Fruit fly (Drosophila melanogaster) whole organism, embryonic: Measurements from ENCODE around the gene CG32686.

ENCODE experiments used
- BEAF-32 ChIP-seq: fragments of 200-800 bp; sonication (Bioruptor generic); optimal IDR thresholded peaks from 3 replicates; lab custom pipeline; 2017; ENCODE audit warnings: missing biosample characterization, missing genetic modification characterization, mild to moderate bottlenecking, moderate library complexity, missing genetic modification reagents
- Bgb ChIP-seq: fragments of 200-800 bp; sonication (Bioruptor generic); IDR thresholded peaks from 2 replicates; pipeline ENCODE4 v1.3.6; 2022; ENCODE audit warnings: missing biosample characterization, missing genetic modification characterization; ENCODE audit not compliant: partially characterized antibody
- BtbVII ChIP-seq: fragments of 200-800 bp; sonication (Bioruptor generic); optimal IDR thresholded peaks from 3 replicates; lab custom pipeline; 2017; ENCODE audit warnings: missing biosample characterization, mild to moderate bottlenecking, missing genetic modification characterization
- CG11093 ChIP-seq: fragments of 200-800 bp; sonication (Bioruptor generic); IDR thresholded peaks from 3 replicates; pipeline ENCODE4 v1.3.6; 2022; ENCODE audit warnings: missing biosample characterization, missing genetic modification characterization
- CG11695 ChIP-seq: fragments of 200-800 bp; sonication (Bioruptor generic); IDR thresholded peaks from 3 replicates; pipeline ENCODE4 v1.3.6; 2022; ENCODE audit warnings: missing biosample characterization, missing genetic modification characterization
- CG12236 ChIP-seq: fragments of 200-800 bp; sonication (Bioruptor generic); optimal IDR thresholded peaks from 2 replicates; lab custom pipeline; 2016; ENCODE audit warnings: missing biosample characterization, missing genetic modification characterization
- CG14014 ChIP-seq: fragments of 200-800 bp; sonication (Bioruptor generic); IDR thresholded peaks from 2 replicates; pipeline ENCODE4 v1.3.6; 2022; ENCODE audit warnings: missing biosample characterization, missing genetic modification characterization
- CG17186 ChIP-seq: fragments of 200-800 bp; sonication (Bioruptor generic); optimal IDR thresholded peaks from 3 replicates; lab custom pipeline; 2017; ENCODE audit warnings: missing biosample characterization, missing genetic modification reagents, missing genetic modification characterization
- CG17328 ChIP-seq: fragments of 200-800 bp; sonication (Bioruptor generic); IDR thresholded peaks from 2 replicates; pipeline ENCODE4 v1.3.6; 2022; ENCODE audit warnings: missing biosample characterization, missing genetic modification characterization
- CG1792 ChIP-seq: fragments of 200-800 bp; sonication (Bioruptor generic); optimal IDR thresholded peaks from 2 replicates; lab custom pipeline; 2016; ENCODE audit warnings: missing biosample characterization, missing genetic modification characterization
- CG2712 ChIP-seq: fragments of 200-800 bp; optimal IDR thresholded peaks from 3 replicates; lab custom pipeline; 2019; ENCODE audit warnings: missing biosample characterization, mild to moderate bottlenecking, missing genetic modification characterization, moderate library complexity
- CG31441 ChIP-seq: fragments of 200-800 bp; sonication (Bioruptor generic); IDR thresholded peaks from 2 replicates; pipeline ENCODE4 v1.3.6; 2022; ENCODE audit warnings: missing biosample characterization, missing genetic modification characterization
- CG3281 ChIP-seq: fragments of 200-800 bp; sonication (Bioruptor generic); optimal IDR thresholded peaks from 3 replicates; lab custom pipeline; 2017; ENCODE audit warnings: missing biosample characterization, mild to moderate bottlenecking, missing genetic modification characterization
- CG3995 ChIP-seq: fragments of 200-800 bp; sonication (Bioruptor generic); optimal IDR thresholded peaks from 3 replicates; lab custom pipeline; 2016; ENCODE audit warnings: missing biosample characterization, missing genetic modification characterization
- CG4707 ChIP-seq: fragments of 200-800 bp; sonication (Bioruptor generic); optimal IDR thresholded peaks from 2 replicates; lab custom pipeline; 2018; ENCODE audit warnings: missing biosample characterization, mild to moderate bottlenecking, missing genetic modification characterization, moderate library complexity
- CG7987 ChIP-seq: fragments of 200-800 bp; sonication (Bioruptor generic); optimal IDR thresholded peaks from 2 replicates; lab custom pipeline; 2018; ENCODE audit warnings: missing biosample characterization, mild to moderate bottlenecking, missing genetic modification characterization, moderate library complexity
- CG8290 ChIP-seq, 3 experiments: fragments of 200-800 bp; sonication (Bioruptor generic); optimal IDR thresholded peaks; 2 replicates each; lab custom pipeline; 2016 to 2019; ENCODE audit warnings: missing biosample characterization in 3 of 3, missing genetic modification characterization in 3 of 3, mild to moderate bottlenecking in 2 of 3, moderate library complexity in 1 of 3
- CG9932 ChIP-seq: fragments of 200-800 bp; sonication (Bioruptor generic); IDR thresholded peaks from 2 replicates; pipeline ENCODE4 v1.3.6; 2022; ENCODE audit warnings: missing biosample characterization, missing genetic modification characterization
- CoRest ChIP-seq: fragments of 200-800 bp; sonication (Bioruptor generic); optimal IDR thresholded peaks from 3 replicates; lab custom pipeline; 2018; ENCODE audit warnings: missing biosample characterization, mild to moderate bottlenecking, missing genetic modification characterization, moderate library complexity
- D ChIP-seq, 2 experiments: fragments of 200-800 bp in 1 of 2; fragments of >200 bp in 1 of 2; sonication (Bioruptor generic) in 1 of 2; optimal IDR thresholded peaks; 2 replicates in 1 of 2; 3 replicates in 1 of 2; lab custom pipeline; 2017; ENCODE audit warnings: mild to moderate bottlenecking in 1 of 2, missing biosample characterization in 1 of 2, missing genetic modification characterization in 1 of 2, missing genetic modification reagents in 1 of 2
- Deaf1 ChIP-seq: fragments of 200-800 bp; optimal IDR thresholded peaks from 3 replicates; lab custom pipeline; 2019; ENCODE audit warnings: missing biosample characterization, mild to moderate bottlenecking, missing genetic modification characterization, moderate library complexity
- Dll ChIP-seq: fragments of 200-800 bp; sonication (Bioruptor generic); IDR thresholded peaks from 4 replicates; pipeline ENCODE4 v1.3.6; 2022; ENCODE audit warnings: missing biosample characterization, missing genetic modification characterization; ENCODE audit not compliant: partially characterized antibody
- Doc3 ChIP-seq: fragments of 200-800 bp; sonication (Bioruptor generic); IDR thresholded peaks from 3 replicates; pipeline ENCODE4 v1.3.6; 2022; ENCODE audit warnings: missing biosample characterization, missing genetic modification characterization; ENCODE audit not compliant: partially characterized antibody
- Med ChIP-seq: fragments of 200-800 bp; sonication (Bioruptor generic); peaks from one replicate; lab custom pipeline; 2016; ENCODE audit warnings: missing biosample characterization, missing genetic modification characterization, mild to moderate bottlenecking, inconsistent platforms, moderate library complexity
- Pdp1 ChIP-seq, 2 experiments: fragments of 200-800 bp; sonication (Bioruptor generic); optimal IDR thresholded peaks; 3 replicates each; lab custom pipeline; 2016; ENCODE audit warnings: missing biosample characterization in 2 of 2, missing genetic modification characterization in 2 of 2, mild to moderate bottlenecking in 1 of 2, moderate library complexity in 1 of 2
- Scr ChIP-seq: fragments of 200-800 bp; sonication (Bioruptor generic); IDR thresholded peaks from 2 replicates; pipeline ENCODE4 v1.3.6; 2022; ENCODE audit warnings: missing biosample characterization, missing genetic modification characterization; ENCODE audit not compliant: partially characterized antibody
- Sin3A ChIP-seq: fragments of >200 bp; optimal IDR thresholded peaks from 2 replicates; lab custom pipeline; 2018
- Trl ChIP-seq, 3 experiments: fragments of >200 bp in 2 of 3; fragments of 200-800 bp in 1 of 3; sonication (Bioruptor generic) in 1 of 3; optimal IDR thresholded peaks; 2 replicates in 1 of 3; 3 replicates in 2 of 3; lab custom pipeline; 2016 to 2017; ENCODE audit warnings: missing biosample characterization in 1 of 3, missing genetic modification characterization in 1 of 3
- Vsx1 ChIP-seq: fragments of 200-800 bp; sonication (Bioruptor generic); optimal IDR thresholded peaks from 2 replicates; lab custom pipeline; 2017; ENCODE audit warnings: missing biosample characterization, mild to moderate bottlenecking, missing genetic modification characterization, missing genetic modification reagents
- Xrp1 ChIP-seq: fragments of 200-800 bp; sonication (Bioruptor generic); IDR thresholded peaks from 2 replicates; pipeline ENCODE4 v1.3.6; 2022; ENCODE audit warnings: missing biosample characterization, missing genetic modification characterization
- amos ChIP-seq: fragments of 200-800 bp; sonication (Bioruptor generic); IDR thresholded peaks from 2 replicates; pipeline ENCODE4 v1.3.6; 2022; ENCODE audit warnings: missing biosample characterization, missing genetic modification characterization; ENCODE audit not compliant: partially characterized antibody
- ase ChIP-seq: fragments of 200-800 bp; sonication (Bioruptor generic); IDR thresholded peaks from 3 replicates; pipeline ENCODE4 v1.3.6; 2022; ENCODE audit warnings: missing biosample characterization, missing genetic modification characterization
- crp ChIP-seq, 2 experiments: fragments of 200-800 bp; sonication (Bioruptor generic); optimal IDR thresholded peaks; 2 replicates in 1 of 2; 3 replicates in 1 of 2; lab custom pipeline; 2017; ENCODE audit warnings: missing biosample characterization in 2 of 2, missing genetic modification characterization in 2 of 2, mild to moderate bottlenecking in 1 of 2, moderate library complexity in 1 of 2
- cwo ChIP-seq: fragments of 200-800 bp; sonication (Bioruptor generic); optimal IDR thresholded peaks from 3 replicates; lab custom pipeline; 2017; ENCODE audit warnings: missing biosample characterization, missing genetic modification characterization, mild to moderate bottlenecking, moderate library complexity, missing genetic modification reagents
- ewg ChIP-seq: fragments of 200-800 bp; sonication (Bioruptor generic); optimal IDR thresholded peaks from 3 replicates; lab custom pipeline; 2017; ENCODE audit warnings: mild to moderate bottlenecking, missing biosample characterization, missing genetic modification reagents, missing genetic modification characterization
- exex ChIP-seq: fragments of 200-800 bp; sonication (Bioruptor generic); optimal IDR thresholded peaks from 4 replicates; lab custom pipeline; 2018; ENCODE audit warnings: missing biosample characterization, mild to moderate bottlenecking, missing genetic modification characterization, moderate library complexity
- grau ChIP-seq: fragments of 200-800 bp; optimal IDR thresholded peaks from 3 replicates; lab custom pipeline; 2019; ENCODE audit warnings: missing biosample characterization, mild to moderate bottlenecking, missing genetic modification characterization, moderate library complexity
- grn ChIP-seq: fragments of 200-800 bp; sonication (Bioruptor generic); optimal IDR thresholded peaks from 3 replicates; lab custom pipeline; 2017; ENCODE audit warnings: missing biosample characterization, missing genetic modification characterization
- lmd ChIP-seq: fragments of 200-800 bp; sonication (Bioruptor generic); IDR thresholded peaks from 2 replicates; pipeline ENCODE4 v1.3.6; 2022; ENCODE audit warnings: missing biosample characterization, missing genetic modification characterization
- pfk ChIP-seq: fragments of 200-800 bp; sonication (Bioruptor generic); optimal IDR thresholded peaks from 2 replicates; lab custom pipeline; 2018; ENCODE audit warnings: missing biosample characterization, mild to moderate bottlenecking, missing genetic modification characterization, moderate library complexity
- row ChIP-seq: fragments of 200-800 bp; sonication (Bioruptor generic); IDR thresholded peaks from 3 replicates; pipeline ENCODE4 v1.3.6; 2022; ENCODE audit warnings: missing biosample characterization, missing genetic modification characterization
- sens ChIP-seq: fragments of 200-800 bp; sonication (Bioruptor generic); peaks from one replicate; lab custom pipeline; 2016; ENCODE audit warnings: missing biosample characterization, missing genetic modification characterization
- stwl ChIP-seq: fragments of 200-800 bp; sonication (Bioruptor generic); optimal IDR thresholded peaks from 3 replicates; lab custom pipeline; 2018; ENCODE audit warnings: missing biosample characterization, mild to moderate bottlenecking, missing genetic modification characterization, moderate library complexity
- sug ChIP-seq: fragments of 200-800 bp; optimal IDR thresholded peaks from 2 replicates; lab custom pipeline; 2019; ENCODE audit warnings: missing biosample characterization, mild to moderate bottlenecking, missing genetic modification characterization, moderate library complexity
- tll ChIP-seq, 2 experiments: fragments of 200-800 bp in 1 of 2; fragments of >200 bp in 1 of 2; sonication (Bioruptor generic) in 1 of 2; optimal IDR thresholded peaks; 2 replicates each; lab custom pipeline; 2017 to 2019; ENCODE audit warnings: missing biosample characterization in 2 of 2, missing genetic modification characterization in 2 of 2, mild to moderate bottlenecking in 1 of 2, moderate library complexity in 1 of 2
- twi ChIP-seq: fragments of 200-800 bp; optimal IDR thresholded peaks from 2 replicates; lab custom pipeline; 2019; ENCODE audit warnings: missing biosample characterization, mild to moderate bottlenecking, missing genetic modification characterization, moderate library complexity

CG32686 gene

dm6 chrX:10387672-10388071, 12.6 kb upstream of the CG32686 start (continued):
- TF ChIP-seq crp (GFP tag; optimal IDR thresholded peaks at IDR 0.05; lab: Kevin White, UChicago) (no peak), CG12236 (no peak), twi (tag; lab: Kevin White, UChicago) (no peak), CG4707 (GFP tag; lab: Kevin White, UChicago) (no peak), Trl (optimal IDR thresholded peaks at IDR 0.05; lab: Kevin White, UChicago) (no peak), Trl (GFP tag; optimal IDR thresholded peaks at IDR 0.05; lab: Kevin White, UChicago) (peak; percentile 12), ase (0 out of 3 replicates have a peak, but pooled peaks have one; percentile 33)

dm6 chrX:10386810-10387340, 11.8 kb upstream of the CG32686 start:
- TF ChIP-seq Bgb (GFP tag; lab: Robert Waterston, UW) (no peak), CG11695 (GFP tag; lab: Robert Waterston, UW) (no peak), row (GFP tag; lab: Robert Waterston, UW) (peak; percentile 45), amos (GFP tag; lab: Robert Waterston, UW) (peak; percentile 29; the same call in 1 of the 2 replicates), Med (GFP tag; lab: Kevin White, UChicago) (peak; percentile 85), Vsx1 (GFP tag; lab: Kevin White, UChicago) (peak; percentile 23), CG2712 (tag; lab: Kevin White, UChicago) (no peak), BEAF-32 (GFP tag; lab: Kevin White, UChicago) (peak; percentile 32), lmd (GFP tag; lab: Robert Waterston, UW) (peak; percentile 20; the same call in 1 of the 2 replicates), tll (GFP tag; optimal IDR thresholded peaks at IDR 0.05; lab: Kevin White, UChicago) (no peak), Scr (GFP tag; lab: Robert Waterston, UW) (peak; percentile 47; the same call in 1 of the 2 replicates), sug (tag; lab: Kevin White, UChicago) (peak; percentile 21), grn (GFP tag; lab: Kevin White, UChicago) (no peak), CG7987 (GFP tag; lab: Kevin White, UChicago) (no peak), Sin3A (lab: Kevin White, UChicago) (no peak), CG1792 (GFP tag; lab: Kevin White, UChicago) (no peak), BtbVII (GFP tag; lab: Kevin White, UChicago) (peak; percentile 6), Xrp1 (GFP tag; lab: Robert Waterston, UW) (no peak), grau (tag; lab: Kevin White, UChicago) (peak; percentile 25), Deaf1 (tag; lab: Kevin White, UChicago) (no peak), ewg (GFP tag; lab: Kevin White, UChicago) (no peak), CG17186 (GFP tag; lab: Kevin White, UChicago) (no peak), D (optimal IDR thresholded peaks at IDR 0.05; lab: Kevin White, UChicago) (no peak), D (GFP tag; optimal IDR thresholded peaks at IDR 0.05; lab: Kevin White, UChicago) (no peak), stwl (tag; lab: Kevin White, UChicago) (no peak), CG8290 (GFP tag; optimal IDR thresholded peaks at IDR 0.05; lab: Kevin White, UChicago) (no peak), CG8290 (tag; optimal IDR thresholded peaks at IDR 0.05; lab: Kevin White, UChicago) (peak in 1 of 2 experiments; percentile 0), CG31441 (GFP tag; lab: Robert Waterston, UW) (no peak), crp (GFP tag; optimal IDR thresholded peaks at IDR 0.05; lab: Kevin White, UChicago) (no peak), pfk (GFP tag; lab: Kevin White, UChicago) (peak; percentile 85), cwo (GFP tag; lab: Kevin White, UChicago) (peak; percentile 10), CG3995 (peak; percentile 51), CG14014 (peak; percentile 13; the same call in 1 of the 2 replicates), Dll (GFP tag; lab: Robert Waterston, UW) (peak; percentile 44; the same call in 1 of the 4 replicates), sens (GFP tag; lab: Kevin White, UChicago) (peak; percentile 27), Pdp1 (GFP tag; optimal IDR thresholded peaks at IDR 0.05; lab: Kevin White, UChicago) (peak in 1 of 2 experiments; percentile 51), exex (peak; percentile 59), Doc3 (GFP tag; lab: Robert Waterston, UW) (0 out of 3 replicates have a peak, but pooled peaks have one; percentile 37), CoRest (no peak), CG3281 (GFP tag; lab: Kevin White, UChicago) (no peak), CG9932 (GFP tag; lab: Robert Waterston, UW) (peak; percentile 39; the same call in 1 of the 2 replicates), CG11093 (no peak), CG17328 (GFP tag; lab: Robert Waterston, UW) (no peak)
